Fruit fly (Drosophila melanogaster) whole organism, wandering third instar larva: Measurements from ENCODE around the gene nenya.

ENCODE experiments used
- Abd-B ChIP-seq: fragments of >200 bp; optimal IDR thresholded peaks from 2 replicates; lab custom pipeline; 2017; ENCODE audit warnings: missing biosample characterization, missing genetic modification characterization
- N ChIP-seq: fragments of >200 bp; optimal IDR thresholded peaks from 2 replicates; lab custom pipeline; 2018; ENCODE audit warnings: missing biosample characterization, missing external identifiers, missing genetic modification characterization

DNA sequence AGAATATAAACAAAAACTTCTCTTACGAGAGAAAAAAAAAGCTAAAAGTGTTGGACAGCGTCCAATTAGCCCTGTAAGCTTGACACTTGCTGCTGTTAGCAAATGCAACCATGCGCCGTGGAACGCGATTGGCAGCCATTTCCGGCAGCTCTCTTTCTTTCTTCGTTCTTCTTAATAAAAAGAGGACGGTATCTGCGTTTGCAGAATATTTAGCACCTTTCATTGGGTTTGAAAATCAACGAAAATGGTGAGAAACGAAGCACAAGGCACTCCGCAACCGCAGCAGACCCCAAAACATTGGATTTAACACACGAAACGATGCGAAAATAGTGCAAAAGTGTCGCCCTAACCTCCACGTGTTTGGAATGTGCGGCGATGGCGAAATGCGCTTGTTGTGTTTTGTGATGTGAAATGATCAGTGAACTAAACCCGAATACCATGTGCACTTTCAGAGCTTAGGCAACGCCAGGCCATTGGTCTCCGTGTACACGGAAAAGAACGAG is 5.2 kb downstream of the nenya start, which contains the start of gene RpL4:
- TF ChIP-seq N (no peak), Abd-B (GFP tag; lab: Kevin White, UChicago) (no peak)
